Worm (Caenorhabditis elegans) whole organism, L2 larva: ENCODE data around the gene srlf-29.
"Not testable (repeated sequence)": the region's sequence is repeated elsewhere in the genome, so short reads cannot be mapped to it uniquely, and the experiment has no call there.

Experiments
- F13H6.1 ChIP-seq: sonication (generic microtip); optimal IDR thresholded peaks from 2 replicates; lab custom pipeline; 2016; ENCODE audit warnings: missing genetic modification characterization, missing compliant biosample characterization
- ZK546.5 ChIP-seq: sonication (generic microtip); optimal IDR thresholded peaks from 2 replicates; lab custom pipeline; 2017; ENCODE audit warnings: missing biosample characterization, missing genetic modification characterization
- aly-2 ChIP-seq: fragments of 150-350 bp; optimal IDR thresholded peaks from 2 replicates; lab custom pipeline; 2014; ENCODE audit warnings: missing biosample characterization, missing genetic modification characterization
- ama-1 ChIP-seq: fragments of 150-350 bp; optimal IDR thresholded peaks from 2 replicates; lab custom pipeline; 2018; ENCODE audit warnings: inconsistent platforms
- blmp-1 ChIP-seq: sonication (generic microtip); optimal IDR thresholded peaks from 2 replicates; lab custom pipeline; 2017; ENCODE audit warnings: missing genetic modification characterization, mild to moderate bottlenecking, missing compliant biosample characterization, antibody characterized with exemption, moderate library complexity; ENCODE audit not compliant: insufficient read depth
- ceh-16 ChIP-seq: fragments of 150-350 bp; optimal IDR thresholded peaks from 2 replicates; lab custom pipeline; 2014; ENCODE audit warnings: missing biosample characterization, missing genetic modification characterization
- ceh-82 ChIP-seq: fragments of 150-350 bp; optimal IDR thresholded peaks from 2 replicates; lab custom pipeline; 2014; ENCODE audit warnings: missing biosample characterization, missing genetic modification characterization
- crh-2 ChIP-seq: sonication (generic microtip); optimal IDR thresholded peaks from 2 replicates; lab custom pipeline; 2017; ENCODE audit warnings: missing biosample characterization, missing genetic modification characterization
- dmd-4 ChIP-seq: sonication (generic microtip); optimal IDR thresholded peaks from 2 replicates; lab custom pipeline; 2017; ENCODE audit warnings: missing biosample characterization, missing genetic modification characterization
- elt-3 ChIP-seq: sonication (generic microtip); optimal IDR thresholded peaks from 2 replicates; lab custom pipeline; 2017; ENCODE audit warnings: missing biosample characterization, missing genetic modification characterization
- fos-1 ChIP-seq: fragments of 150-350 bp; optimal IDR thresholded peaks from 2 replicates; lab custom pipeline; 2014; ENCODE audit warnings: missing biosample characterization, missing genetic modification characterization
- gmeb-1 ChIP-seq: fragments of 150-350 bp; optimal IDR thresholded peaks from 2 replicates; lab custom pipeline; 2014; ENCODE audit warnings: missing biosample characterization, missing genetic modification characterization
- lin-13 ChIP-seq: fragments of 150-350 bp; optimal IDR thresholded peaks from 2 replicates; lab custom pipeline; 2014; ENCODE audit warnings: missing biosample characterization, missing genetic modification reagents, missing genetic modification characterization
- mab-5 ChIP-seq: fragments of 150-350 bp; optimal IDR thresholded peaks from 2 replicates; lab custom pipeline; 2014; ENCODE audit warnings: missing biosample characterization, missing genetic modification characterization
- mdl-1 ChIP-seq, 2 experiments: fragments of 150-350 bp in 1 of 2; sonication (generic microtip) in 1 of 2; optimal IDR thresholded peaks; 2 replicates each; lab custom pipeline; 2017; ENCODE audit warnings: missing biosample characterization in 2 of 2, missing genetic modification characterization in 2 of 2
- nhr-10 ChIP-seq: sonication (generic microtip); optimal IDR thresholded peaks from 2 replicates; lab custom pipeline; 2017; ENCODE audit warnings: missing biosample characterization, missing genetic modification characterization
- nhr-11 ChIP-seq: fragments of 150-350 bp; optimal IDR thresholded peaks from 2 replicates; lab custom pipeline; 2014; ENCODE audit warnings: missing biosample characterization, missing genetic modification characterization
- nhr-12 ChIP-seq: fragments of 150-350 bp; optimal IDR thresholded peaks from 2 replicates; lab custom pipeline; 2014; ENCODE audit warnings: missing biosample characterization, missing genetic modification characterization
- nhr-21 ChIP-seq: fragments of 150-350 bp; optimal IDR thresholded peaks from 2 replicates; lab custom pipeline; 2014; ENCODE audit warnings: missing biosample characterization, missing genetic modification characterization
- nhr-23 ChIP-seq: fragments of 150-350 bp; optimal IDR thresholded peaks from 2 replicates; lab custom pipeline; 2014; ENCODE audit warnings: missing biosample characterization, missing genetic modification reagents, missing genetic modification characterization
- nhr-237 ChIP-seq: fragments of 150-350 bp; optimal IDR thresholded peaks from 2 replicates; lab custom pipeline; 2014; ENCODE audit warnings: missing biosample characterization, missing genetic modification characterization
- nhr-6 ChIP-seq: fragments of 150-350 bp; optimal IDR thresholded peaks from 2 replicates; lab custom pipeline; 2014; ENCODE audit warnings: missing biosample characterization, missing genetic modification characterization
- nhr-77 ChIP-seq: fragments of 150-350 bp; optimal IDR thresholded peaks from 2 replicates; lab custom pipeline; 2014; ENCODE audit warnings: missing biosample characterization, missing genetic modification characterization
- peb-1 ChIP-seq: fragments of 150-350 bp; optimal IDR thresholded peaks from 2 replicates; lab custom pipeline; 2014; ENCODE audit warnings: missing biosample characterization, missing genetic modification characterization
- sem-4 ChIP-seq: fragments of 150-350 bp; optimal IDR thresholded peaks from 2 replicates; lab custom pipeline; 2014; ENCODE audit warnings: missing biosample characterization, missing genetic modification reagents, missing genetic modification characterization
- skn-1 ChIP-seq: sonication (generic microtip); optimal IDR thresholded peaks from 2 replicates; lab custom pipeline; 2017; ENCODE audit warnings: missing biosample characterization, missing genetic modification characterization
- sma-9 ChIP-seq, 2 experiments: fragments of 150-350 bp in 1 of 2; sonication (generic microtip) in 1 of 2; optimal IDR thresholded peaks; 2 replicates each; lab custom pipeline; 2014 to 2016; ENCODE audit warnings: missing genetic modification characterization in 2 of 2, mild to moderate bottlenecking in 1 of 2, missing biosample characterization in 1 of 2, missing compliant biosample characterization in 1 of 2, missing genetic modification reagents in 1 of 2, moderate library complexity in 1 of 2
- unc-55 ChIP-seq: fragments of 150-350 bp; sonication (generic microtip); optimal IDR thresholded peaks from 3 replicates; lab custom pipeline; 2014; ENCODE audit warnings: missing biosample characterization, missing genetic modification reagents, missing genetic modification characterization
- zag-1 ChIP-seq: fragments of 150-350 bp; optimal IDR thresholded peaks from 2 replicates; lab custom pipeline; 2014; ENCODE audit warnings: missing biosample characterization, missing genetic modification characterization
- ztf-1 ChIP-seq: fragments of 200-800 bp; sonication (Bioruptor generic); conservative IDR thresholded peaks from 2 replicates; pipeline ENCODE4 v1.3.6; 2022; ENCODE audit warnings: missing genetic modification characterization, missing compliant biosample characterization
- ztf-11 ChIP-seq: sonication (generic microtip); optimal IDR thresholded peaks from 2 replicates; lab custom pipeline; 2017; ENCODE audit warnings: missing biosample characterization, missing genetic modification characterization

Gene srlf-29

DNA sequence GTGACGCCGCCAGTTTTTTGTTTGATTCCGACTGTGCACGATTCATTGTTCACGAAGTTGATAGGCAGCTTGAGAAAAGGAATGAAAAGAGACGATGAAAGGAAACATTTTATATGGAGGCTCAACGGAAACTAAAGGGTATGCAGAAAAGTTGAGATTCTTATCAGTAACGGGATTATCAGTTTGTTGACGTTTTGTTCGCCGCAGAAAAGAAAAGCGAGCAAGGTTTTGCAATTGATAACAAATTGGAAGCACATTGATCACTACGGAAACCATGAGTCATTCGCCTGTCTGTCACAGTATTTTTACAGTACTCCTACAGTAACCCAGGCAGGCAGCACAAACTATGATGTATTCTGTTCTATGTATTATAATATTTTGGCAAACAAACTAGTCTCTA lies 30.2 kb upstream of the srlf-29 start:
- peak; percentile 41 for TF ChIP-seq fos-1 (tag; lab: Kevin White, UChicago)
- TF ChIP-seq ZK546.5, result no peak

DNA sequence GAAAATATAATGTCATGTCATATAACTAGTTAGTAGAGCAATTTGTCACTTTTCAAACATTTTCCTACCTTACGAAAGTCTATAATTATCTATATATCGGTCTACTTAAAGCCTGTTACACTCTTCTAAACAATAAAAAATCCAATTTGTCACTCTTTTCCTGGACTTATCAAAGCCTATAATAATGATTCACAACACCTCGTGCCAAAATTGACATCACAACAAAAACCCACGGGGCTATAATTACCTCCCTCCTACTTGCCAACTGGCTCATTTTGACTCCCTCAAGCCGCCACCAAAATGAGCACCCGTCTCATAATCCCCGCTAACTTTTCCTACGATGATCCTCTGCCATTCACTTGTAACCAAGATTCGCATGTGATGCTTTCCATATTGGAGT lies 29.7 kb upstream of the srlf-29 start, which contains the start of gene srg-20:
Gene srg-20 (plus strand): TSS at position 301 of the 400 bp plus-strand sequence.
- TF ChIP-seq nhr-6, skn-1, nhr-23 (tag; lab: Kevin White, UChicago): not testable (repeated sequence)

DNA sequence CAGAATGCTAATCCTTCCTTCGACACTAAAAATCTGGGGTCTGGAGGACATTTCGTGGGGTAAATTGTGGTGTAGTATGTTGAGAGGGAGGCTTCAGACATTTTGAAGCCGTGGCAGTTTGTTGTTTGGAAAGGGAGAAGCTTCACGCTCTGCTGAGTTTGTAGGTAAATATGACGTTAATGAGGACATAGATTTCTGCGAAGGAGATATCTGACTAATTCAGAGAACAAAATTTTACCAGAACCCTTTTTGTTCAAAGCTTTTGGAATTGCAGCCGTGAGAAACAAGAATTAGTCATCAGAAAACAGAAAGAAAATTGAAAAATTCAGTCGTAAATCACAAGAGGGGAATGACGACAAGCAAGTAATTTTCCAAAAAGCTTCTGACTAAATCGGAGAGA lies 25.6 kb upstream of the srlf-29 start, which contains the start of gene srh-72:
Gene srh-72 (minus strand): TSS at position 101 of the 400 bp plus-strand sequence.
- TF ChIP-seq dmd-4 (tag; lab: Kevin White, UChicago) (no peak), ceh-82 (tag; lab: Kevin White, UChicago) (no peak), ztf-1 (GFP tag; lab: Robert Waterston, UW) (no peak), nhr-12 (tag; lab: Kevin White, UChicago) (no peak), nhr-11 (tag; lab: Kevin White, UChicago) (no peak), zag-1 (tag; lab: Kevin White, UChicago) (no peak), nhr-237 (tag; lab: Kevin White, UChicago) (no peak), blmp-1 (no peak), sma-9 (GFP tag; optimal IDR thresholded peaks at IDR 0.05; lab: Kevin White, UChicago) (no peak), sma-9 (tag; optimal IDR thresholded peaks at IDR 0.05; lab: Kevin White, UChicago) (no peak)

DNA sequence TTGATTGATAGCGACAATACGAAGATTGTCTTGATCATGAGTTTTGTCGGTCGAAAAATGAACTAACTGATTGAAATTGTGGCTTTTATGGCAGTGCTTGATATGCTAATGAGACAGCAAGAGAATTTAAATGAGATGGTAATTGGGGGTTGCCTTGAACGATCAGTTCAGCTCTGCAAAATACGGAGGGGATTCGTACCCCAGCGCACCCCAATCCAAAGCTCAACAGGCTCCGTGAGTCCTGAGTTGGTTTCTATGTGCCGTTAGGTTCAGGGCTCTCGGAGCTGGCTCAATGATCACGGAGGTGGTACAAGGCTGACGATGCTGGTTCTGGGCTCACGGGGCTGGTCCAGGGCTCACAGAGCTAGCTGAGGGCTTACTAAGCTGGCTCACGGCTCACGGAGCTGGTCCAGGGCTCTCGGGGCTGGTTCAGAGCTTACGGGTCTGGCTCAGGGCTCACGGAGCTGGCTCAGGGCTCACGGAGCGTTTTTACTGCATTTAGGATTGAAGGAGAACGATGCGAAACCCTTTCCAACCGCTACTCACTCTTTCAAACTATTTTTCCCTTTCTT lies 21.3 kb upstream of the srlf-29 start, which contains the start of gene ZC204.6:
Gene ZC204.6 (minus strand): TSS at position 51 of the 572 bp plus-strand sequence.
- no peak for TF ChIP-seq mdl-1 (tag; optimal IDR thresholded peaks at IDR 0.05; lab: Kevin White, UChicago)
- TF ChIP-seq ZK546.5, result no peak
- no peak for TF ChIP-seq gmeb-1 (tag; lab: Kevin White, UChicago)
- TF ChIP-seq ceh-16, result no peak
- no peak for TF ChIP-seq unc-55 (GFP tag; lab: Kevin White, UChicago)
- no peak for TF ChIP-seq nhr-12 (tag; lab: Kevin White, UChicago)
- no peak for TF ChIP-seq elt-3 (tag; lab: Kevin White, UChicago)
- no peak for TF ChIP-seq ztf-1 (GFP tag; lab: Robert Waterston, UW)
- TF ChIP-seq crh-2 (tag; lab: Kevin White, UChicago), result no peak
- no peak for TF ChIP-seq lin-13
- TF ChIP-seq nhr-10, result no peak
- TF ChIP-seq ztf-11, result no peak
- no peak for TF ChIP-seq nhr-77 (tag; lab: Kevin White, UChicago)

DNA sequence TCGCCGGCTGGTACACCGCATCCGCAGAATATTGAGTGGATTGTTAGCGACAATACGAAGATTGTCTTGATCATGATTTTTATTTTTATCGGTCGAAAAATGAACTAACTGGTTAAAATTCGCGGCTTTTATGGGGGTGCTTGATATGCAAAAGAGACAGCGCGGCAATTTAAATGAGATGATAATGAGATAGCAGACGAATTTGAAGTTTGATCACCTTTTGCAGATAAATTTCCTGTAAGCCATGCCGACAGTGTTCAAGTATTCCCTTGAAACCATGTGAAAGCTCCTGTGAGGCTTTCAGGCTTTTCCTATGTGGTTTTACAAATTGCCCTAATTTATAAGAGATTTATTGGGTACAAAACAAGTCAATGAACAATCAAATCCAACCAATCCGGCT lies 19.9 kb upstream of the srlf-29 start, which contains the start of gene ZC204.17:
Gene ZC204.17 (minus strand): TSS at position 101 of the 400 bp plus-strand sequence.
- TF ChIP-seq sem-4 (tag; lab: Kevin White, UChicago) (no peak), nhr-77 (tag; lab: Kevin White, UChicago) (no peak), F13H6.1 (tag; lab: Kevin White, UChicago) (no peak), unc-55 (GFP tag; lab: Kevin White, UChicago) (no peak), peb-1 (tag; lab: Kevin White, UChicago) (no peak), skn-1 (tag; lab: Kevin White, UChicago) (no peak), nhr-23 (tag; lab: Kevin White, UChicago) (no peak), nhr-6 (tag; lab: Kevin White, UChicago) (no peak), zag-1 (tag; lab: Kevin White, UChicago) (no peak), aly-2 (tag; lab: Kevin White, UChicago) (no peak), ama-1 (lab: Kevin White, UChicago) (no peak), nhr-21 (no peak), lin-13 (no peak), ztf-1 (GFP tag; lab: Robert Waterston, UW) (no peak), nhr-10 (no peak), nhr-11 (tag; lab: Kevin White, UChicago) (no peak), nhr-237 (tag; lab: Kevin White, UChicago) (no peak), mdl-1 (tag; optimal IDR thresholded peaks at IDR 0.05; lab: Kevin White, UChicago) (no peak), mab-5 (tag; lab: Kevin White, UChicago) (no peak)
